Worm (Caenorhabditis elegans) whole organism, young adult: Measurements from ENCODE around the gene tin-9.1.

Experiments used
- B0336.3 ChIP-seq: fragments of 200-800 bp; sonication (Bioruptor generic); IDR thresholded peaks from 2 replicates; pipeline ENCODE4 v1.3.6; 2022; ENCODE audit warnings: missing genetic modification characterization, missing compliant biosample characterization
- C06A6.2 ChIP-seq: fragments of 200-800 bp; sonication (Bioruptor generic); conservative IDR thresholded peaks from 2 replicates; pipeline ENCODE4 v1.3.6; 2022; ENCODE audit warnings: missing genetic modification characterization, missing compliant biosample characterization
- F22D6.2 ChIP-seq: sonication (generic microtip); optimal IDR thresholded peaks from 2 replicates; lab custom pipeline; 2016; ENCODE audit warnings: mild to moderate bottlenecking, missing genetic modification characterization, missing compliant biosample characterization
- F52B5.7 ChIP-seq: sonication (generic microtip); optimal IDR thresholded peaks from 2 replicates; lab custom pipeline; 2016; ENCODE audit warnings: mild to moderate bottlenecking, missing genetic modification characterization, missing compliant biosample characterization
- F57C9.4 ChIP-seq: sonication (generic microtip); optimal IDR thresholded peaks from 2 replicates; lab custom pipeline; 2017; ENCODE audit warnings: mild to moderate bottlenecking, missing genetic modification characterization, missing compliant biosample characterization
- K12H6.12 ChIP-seq: fragments of 200-800 bp; sonication (Bioruptor generic); optimal IDR thresholded peaks from 2 replicates; lab custom pipeline; 2018; ENCODE audit warnings: mild to moderate bottlenecking, missing genetic modification characterization, missing compliant biosample characterization
- T26A5.8 ChIP-seq: sonication (generic microtip); optimal IDR thresholded peaks from 2 replicates; lab custom pipeline; 2016; ENCODE audit warnings: missing genetic modification characterization, missing compliant biosample characterization
- Y79H2A.3 ChIP-seq: fragments of 200-800 bp; sonication (Bioruptor generic); conservative IDR thresholded peaks from 2 replicates; pipeline ENCODE4 v1.3.6; 2022; ENCODE audit warnings: missing genetic modification reagents, missing genetic modification characterization, missing compliant biosample characterization
- Y95B8A.8 ChIP-seq: fragments of 200-800 bp; sonication (Bioruptor generic); IDR thresholded peaks from 2 replicates; pipeline ENCODE4 v1.3.6; 2022; ENCODE audit warnings: missing genetic modification reagents, missing genetic modification characterization, missing compliant biosample characterization
- ZK185.1 ChIP-seq: sonication (generic microtip); optimal IDR thresholded peaks from 2 replicates; lab custom pipeline; 2016; ENCODE audit warnings: mild to moderate bottlenecking, missing genetic modification characterization, missing compliant biosample characterization; ENCODE audit not compliant: poor library complexity, severe bottlenecking
- ama-1 ChIP-seq, 3 experiments: fragments of 150-350 bp in 1 of 3; sonication (generic microtip) in 2 of 3; optimal IDR thresholded peaks; 2 replicates each; lab custom pipeline; 2014 to 2018; ENCODE audit warnings: missing biosample characterization in 2 of 3, missing genetic modification characterization in 2 of 3, missing genetic modification reagents in 2 of 3
- atf-7 ChIP-seq: sonication (generic microtip); optimal IDR thresholded peaks from 2 replicates; lab custom pipeline; 2017; ENCODE audit warnings: mild to moderate bottlenecking, missing genetic modification characterization, missing compliant biosample characterization
- attf-5 ChIP-seq: fragments of 200-800 bp; sonication (Bioruptor generic); optimal IDR thresholded peaks from 2 replicates; lab custom pipeline; 2018; ENCODE audit warnings: mild to moderate bottlenecking, missing genetic modification characterization, missing compliant biosample characterization
- ccch-3 ChIP-seq: fragments of 200-800 bp; sonication (Bioruptor generic); optimal IDR thresholded peaks from 2 replicates; lab custom pipeline; 2018; ENCODE audit warnings: mild to moderate bottlenecking, missing genetic modification characterization, missing compliant biosample characterization
- cebp-1 ChIP-seq, 2 experiments: fragments of 200-800 bp in 1 of 2; sonication (Bioruptor generic) in 1 of 2; sonication (generic microtip) in 1 of 2; IDR thresholded peaks in 1 of 2; optimal IDR thresholded peaks in 1 of 2; 2 replicates each; pipeline versions ENCODE4 v1.3.6 to Lab custom; 2017 to 2022; ENCODE audit warnings: missing compliant biosample characterization in 2 of 2, missing genetic modification characterization in 2 of 2, mild to moderate bottlenecking in 1 of 2, missing genetic modification reagents in 1 of 2, moderate library complexity in 1 of 2
- ceh-100 ChIP-seq: fragments of 200-800 bp; sonication (Bioruptor generic); IDR thresholded peaks from 2 replicates; pipeline ENCODE4 v1.3.6; 2022; ENCODE audit warnings: missing genetic modification reagents, missing genetic modification characterization, missing compliant biosample characterization
- chd-7 ChIP-seq: sonication (generic microtip); optimal IDR thresholded peaks from 2 replicates; lab custom pipeline; 2016; ENCODE audit warnings: mild to moderate bottlenecking, missing genetic modification characterization, moderate library complexity, missing compliant biosample characterization
- dox-1 ChIP-seq: fragments of 200-800 bp; sonication (Bioruptor generic); IDR thresholded peaks from 2 replicates; pipeline ENCODE4 v1.3.6; 2022; ENCODE audit warnings: missing genetic modification reagents, missing genetic modification characterization, missing compliant biosample characterization
- dpff-1 ChIP-seq: sonication (generic microtip); optimal IDR thresholded peaks from 2 replicates; lab custom pipeline; 2017; ENCODE audit warnings: mild to moderate bottlenecking, missing genetic modification characterization, missing compliant biosample characterization
- ets-4 ChIP-seq: fragments of 200-800 bp; sonication (Bioruptor generic); optimal IDR thresholded peaks from 2 replicates; lab custom pipeline; 2018; ENCODE audit warnings: mild to moderate bottlenecking, missing genetic modification characterization, missing compliant biosample characterization
- hmg-1.2 ChIP-seq: fragments of 200-800 bp; sonication (Bioruptor generic); IDR thresholded peaks from 2 replicates; pipeline ENCODE4 v1.3.6; 2022; ENCODE audit warnings: missing genetic modification reagents, missing genetic modification characterization, missing compliant biosample characterization
- hsf-1 ChIP-seq: fragments of 200-800 bp; sonication (Bioruptor generic); IDR thresholded peaks from 2 replicates; pipeline ENCODE4 v1.3.6; 2022; ENCODE audit warnings: missing genetic modification reagents, missing genetic modification characterization, missing compliant biosample characterization
- let-607 ChIP-seq, 2 experiments: fragments of 200-800 bp in 1 of 2; sonication (Bioruptor generic) in 1 of 2; sonication (generic microtip) in 1 of 2; optimal IDR thresholded peaks; 2 replicates each; lab custom pipeline; 2016 to 2018; ENCODE audit warnings: mild to moderate bottlenecking in 2 of 2, missing compliant biosample characterization in 2 of 2, missing genetic modification characterization in 2 of 2, moderate library complexity in 2 of 2, missing genotype in 1 of 2
- lin-35 ChIP-seq, 3 experiments: fragments of 150-350 bp in 2 of 3; sonication (generic microtip) in 1 of 3; optimal IDR thresholded peaks; 2 replicates each; lab custom pipeline; 2014 to 2018; ENCODE audit warnings: missing biosample characterization in 3 of 3, missing genetic modification characterization in 3 of 3, missing genetic modification reagents in 3 of 3
- lin-40 ChIP-seq: sonication (generic microtip); optimal IDR thresholded peaks from 2 replicates; lab custom pipeline; 2016; ENCODE audit warnings: missing genetic modification characterization, mild to moderate bottlenecking, missing compliant biosample characterization, missing genotype, missing genetic modification reagents
- madf-3 ChIP-seq: fragments of 200-800 bp; sonication (Bioruptor generic); IDR thresholded peaks from 2 replicates; pipeline ENCODE4 v1.3.6; 2022; ENCODE audit warnings: missing genetic modification reagents, missing genetic modification characterization, missing compliant biosample characterization
- mxl-1 ChIP-seq: sonication (generic microtip); optimal IDR thresholded peaks from 2 replicates; lab custom pipeline; 2016; ENCODE audit warnings: missing genetic modification characterization, missing compliant biosample characterization
- nfyb-1 ChIP-seq: fragments of 200-800 bp; sonication (Bioruptor generic); IDR thresholded peaks from 2 replicates; pipeline ENCODE4 v1.3.6; 2022; ENCODE audit warnings: missing genetic modification reagents, missing genetic modification characterization, missing compliant biosample characterization
- nhr-80 ChIP-seq: sonication (generic microtip); optimal IDR thresholded peaks from 2 replicates; lab custom pipeline; 2016; ENCODE audit warnings: missing genetic modification characterization, missing compliant biosample characterization
- nhr-90 ChIP-seq: sonication (generic microtip); optimal IDR thresholded peaks from 2 replicates; lab custom pipeline; 2016; ENCODE audit warnings: missing genotype, mild to moderate bottlenecking, missing genetic modification characterization, missing compliant biosample characterization
- repo-1 ChIP-seq: sonication (generic microtip); optimal IDR thresholded peaks from 2 replicates; lab custom pipeline; 2017; ENCODE audit warnings: mild to moderate bottlenecking, missing genetic modification characterization, missing compliant biosample characterization
- snpc-4 ChIP-seq, 5 experiments: fragments of 150-350 bp in 1 of 5; sonication (generic microtip) in 4 of 5; optimal IDR thresholded peaks; 2 replicates each; lab custom pipeline; 2014 to 2018; ENCODE audit warnings: missing genetic modification characterization in 5 of 5, missing biosample characterization in 3 of 5, antibody characterized with exemption in 2 of 5, mild to moderate bottlenecking in 2 of 5, missing compliant biosample characterization in 2 of 5, missing genotype in 2 of 5, moderate library complexity in 2 of 5, missing genetic modification reagents in 1 of 5
- somi-1 ChIP-seq: fragments of 200-800 bp; sonication (Bioruptor generic); optimal IDR thresholded peaks from 2 replicates; lab custom pipeline; 2018; ENCODE audit warnings: mild to moderate bottlenecking, missing genetic modification characterization, missing compliant biosample characterization
- tbp1 ChIP-seq: fragments of 200-800 bp; sonication (Bioruptor generic); optimal IDR thresholded peaks from 2 replicates; lab custom pipeline; 2018; ENCODE audit warnings: mild to moderate bottlenecking, missing genetic modification characterization, missing compliant biosample characterization
- tlf-1 ChIP-seq: fragments of 200-800 bp; sonication (Bioruptor generic); optimal IDR thresholded peaks from 2 replicates; lab custom pipeline; 2018; ENCODE audit warnings: mild to moderate bottlenecking, missing genetic modification characterization, missing compliant biosample characterization
- unc-62 ChIP-seq: fragments of 150-350 bp; optimal IDR thresholded peaks from 2 replicates; lab custom pipeline; 2014; ENCODE audit warnings: missing biosample characterization, missing genetic modification reagents, missing genetic modification characterization
- zim-3 ChIP-seq: sonication (generic microtip); optimal IDR thresholded peaks from 2 replicates; lab custom pipeline; 2017; ENCODE audit warnings: mild to moderate bottlenecking, missing genetic modification characterization, moderate library complexity, missing compliant biosample characterization
- ztf-18 ChIP-seq: sonication (generic microtip); optimal IDR thresholded peaks from 2 replicates; lab custom pipeline; 2016; ENCODE audit warnings: missing genotype, mild to moderate bottlenecking, missing genetic modification characterization, missing compliant biosample characterization
- ztf-22 ChIP-seq: fragments of 200-800 bp; sonication (Bioruptor generic); optimal IDR thresholded peaks from 2 replicates; lab custom pipeline; 2018; ENCODE audit warnings: mild to moderate bottlenecking, missing genetic modification characterization, moderate library complexity, missing compliant biosample characterization
- ztf-26 ChIP-seq: sonication (generic microtip); optimal IDR thresholded peaks from 2 replicates; lab custom pipeline; 2017; ENCODE audit warnings: missing genetic modification characterization, missing compliant biosample characterization

tin-9.1 gene

DNA sequence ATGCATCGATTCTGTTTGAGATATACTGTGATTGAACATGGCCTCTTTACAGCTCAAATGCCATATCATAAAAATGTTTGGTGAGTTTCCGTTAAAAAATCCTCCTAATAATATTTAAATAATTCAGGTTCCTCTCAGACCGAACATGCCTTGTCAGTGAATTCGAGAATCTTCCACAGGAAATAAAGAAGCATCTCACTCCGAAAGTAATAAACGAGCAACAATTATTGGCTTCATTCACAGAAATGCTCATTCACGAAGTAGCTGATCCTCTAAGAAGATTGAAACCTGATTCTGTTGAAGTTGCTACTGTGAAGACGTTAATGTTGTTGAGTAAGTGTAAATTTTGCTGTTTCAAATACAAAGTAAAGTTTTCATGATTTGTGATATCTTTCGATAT lies 7.7 kb upstream of the tin-9.1 start:
- TF ChIP-seq ZK185.1 (peak; percentile 15), nhr-90 (tag; lab: Kevin White, UChicago) (no peak), nfyb-1 (GFP tag; lab: Robert Waterston, UW) (0 out of 2 replicates have a peak, but pooled peaks have one; percentile 7), madf-3 (GFP tag; lab: Robert Waterston, UW) (0 out of 2 replicates have a peak, but pooled peaks have one; percentile 52), ets-4 (GFP tag; lab: Kevin White, UChicago) (no peak), atf-7 (tag; lab: Kevin White, UChicago) (no peak)

DNA sequence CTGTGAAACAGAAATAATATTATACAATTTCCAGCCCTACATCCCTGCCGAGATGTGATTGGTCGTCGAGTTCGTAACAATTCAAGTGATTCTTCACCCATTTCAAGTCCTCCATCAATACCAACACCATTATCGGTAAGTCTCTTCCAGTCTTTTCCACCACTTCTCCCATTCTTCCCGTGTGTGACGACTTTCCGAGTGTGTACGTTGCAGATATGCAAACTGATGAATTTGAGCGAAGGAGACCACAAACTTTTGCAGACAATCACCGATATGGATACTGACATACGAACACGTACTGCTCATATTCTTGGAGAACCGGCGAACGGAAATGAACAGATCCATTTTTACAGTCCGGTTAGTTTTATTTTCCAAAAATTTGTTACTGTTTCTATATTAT lies 7.1 kb upstream of the tin-9.1 start:
- TF ChIP-seq ztf-22 (GFP tag; lab: Kevin White, UChicago) = no peak
- TF ChIP-seq repo-1 (tag; lab: Kevin White, UChicago) = no peak
- TF ChIP-seq snpc-4 (GFP tag; optimal IDR thresholded peaks at IDR 0.05; lab: Kevin White, UChicago) = no peak
- no peak for TF ChIP-seq snpc-4 (tag; optimal IDR thresholded peaks at IDR 0.05; lab: Kevin White, UChicago)
- TF ChIP-seq ama-1 (optimal IDR thresholded peaks at IDR 0.05; lab: Kevin White, UChicago) = peak; percentile 63
- no peak for TF ChIP-seq ama-1 (GFP tag; optimal IDR thresholded peaks at IDR 0.05; lab: Kevin White, UChicago)
- no peak for TF ChIP-seq unc-62 (GFP tag; lab: Kevin White, UChicago)
- TF ChIP-seq zim-3 = peak; percentile 26
- no peak for TF ChIP-seq ccch-3 (GFP tag; lab: Kevin White, UChicago)
- TF ChIP-seq F57C9.4 (tag; lab: Kevin White, UChicago) = peak; percentile 27

DNA sequence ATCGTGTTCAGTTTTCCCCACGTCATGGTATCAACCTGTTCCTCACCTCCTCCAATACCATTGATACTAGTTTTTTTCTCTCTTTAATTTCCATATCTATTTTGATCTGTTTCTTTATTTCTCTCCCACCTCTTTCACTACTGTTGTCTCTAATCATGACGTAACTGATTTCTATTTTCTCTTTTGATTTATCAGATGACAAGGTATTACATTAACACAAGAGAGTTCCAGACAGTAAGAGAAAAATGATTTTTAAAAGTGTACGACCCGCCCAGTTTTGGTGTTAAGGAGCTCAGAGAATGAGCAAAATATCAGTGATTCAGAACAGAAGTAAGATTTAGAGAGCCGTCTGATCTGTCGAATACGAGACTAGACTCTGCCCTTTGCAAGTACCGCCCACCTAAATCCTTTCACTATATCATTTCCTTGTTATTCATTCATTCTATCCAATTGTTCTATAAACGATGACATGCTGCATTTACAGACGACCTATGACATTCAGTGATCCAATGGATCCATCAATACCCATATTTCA lies 5.3 kb upstream of the tin-9.1 start, which contains the start of gene nhr-105:
TSS of gene nhr-105 (plus strand) at position 485 of the 535 bp plus-strand sequence.
- TF ChIP-seq somi-1 (GFP tag; lab: Kevin White, UChicago) = peak; percentile 63
- no peak for TF ChIP-seq let-607 (tag; optimal IDR thresholded peaks at IDR 0.05; lab: Kevin White, UChicago)
- TF ChIP-seq dox-1 = 0 out of 2 replicates have a peak, but pooled peaks have one; percentile 27
- TF ChIP-seq atf-7 (tag; lab: Kevin White, UChicago) = peak; percentile 80
- peak; percentile 18 for TF ChIP-seq K12H6.12
- peak in 1 of 3 experiments; percentile 27 for TF ChIP-seq lin-35 (GFP tag; optimal IDR thresholded peaks at IDR 0.05; lab: Kevin White, UChicago)
- TF ChIP-seq dpff-1 (tag; lab: Kevin White, UChicago) = no peak
- peak; percentile 37 for TF ChIP-seq chd-7 (tag; lab: Kevin White, UChicago)
- no peak for TF ChIP-seq Y79H2A.3
- TF ChIP-seq unc-62 (GFP tag; lab: Kevin White, UChicago) = peak; percentile 36
- TF ChIP-seq nhr-90 (tag; lab: Kevin White, UChicago) = peak; percentile 39
- peak; percentile 10 for TF ChIP-seq ZK185.1
- TF ChIP-seq cebp-1 (GFP tag; IDR thresholded peaks at IDR 0.05; lab: Robert Waterston, UW) = no peak
- peak; percentile 63 for TF ChIP-seq cebp-1 (tag; optimal IDR thresholded peaks at IDR 0.05; lab: Kevin White, UChicago)
- peak; percentile 10 for TF ChIP-seq tlf-1 (GFP tag; lab: Kevin White, UChicago)
- TF ChIP-seq attf-5 (GFP tag; lab: Kevin White, UChicago) = peak; percentile 56
- peak; percentile 51; the same call in 1 of the 2 replicates for TF ChIP-seq Y95B8A.8 (GFP tag; lab: Robert Waterston, UW)
- TF ChIP-seq ceh-100 = no peak
- no peak for TF ChIP-seq repo-1 (tag; lab: Kevin White, UChicago)
- TF ChIP-seq mxl-1 = no peak
- TF ChIP-seq ztf-26 (tag; lab: Kevin White, UChicago) = peak; percentile 21
- peak; percentile 70 for TF ChIP-seq hmg-1.2
- peak; percentile 41 for TF ChIP-seq nhr-80 (tag; lab: Kevin White, UChicago)
- TF ChIP-seq tbp1 (GFP tag; lab: Kevin White, UChicago) = peak; percentile 34
- peak; percentile 9 for TF ChIP-seq ztf-18 (tag; lab: Kevin White, UChicago)
- no peak for TF ChIP-seq F52B5.7 (tag; lab: Kevin White, UChicago)
- TF ChIP-seq B0336.3 (GFP tag; lab: Robert Waterston, UW) = 0 out of 2 replicates have a peak, but pooled peaks have one; percentile 24
- TF ChIP-seq T26A5.8 (tag; lab: Kevin White, UChicago) = no peak
- TF ChIP-seq F22D6.2 (tag; lab: Kevin White, UChicago) = peak; percentile 32
- peak; percentile 59 for TF ChIP-seq lin-40 (tag; lab: Kevin White, UChicago)
- TF ChIP-seq C06A6.2 (GFP tag; lab: Robert Waterston, UW) = peak; percentile 62
- peak; percentile 36 for TF ChIP-seq ama-1 (optimal IDR thresholded peaks at IDR 0.05; lab: Kevin White, UChicago)
- TF ChIP-seq ama-1 (GFP tag; optimal IDR thresholded peaks at IDR 0.05; lab: Kevin White, UChicago) = no peak
- TF ChIP-seq hsf-1 (GFP tag; lab: Robert Waterston, UW) = no peak
